Worm (Caenorhabditis elegans) whole organism, L2 larva: ENCODE data around the gene fard-1.

ENCODE experiments used
- nhr-10 ChIP-seq: sonication (generic microtip); optimal IDR thresholded peaks from 2 replicates; lab custom pipeline; 2017; ENCODE audit warnings: missing biosample characterization, missing genetic modification characterization
- nhr-12 ChIP-seq: fragments of 150-350 bp; optimal IDR thresholded peaks from 2 replicates; lab custom pipeline; 2014; ENCODE audit warnings: missing biosample characterization, missing genetic modification characterization
- nhr-237 ChIP-seq: fragments of 150-350 bp; optimal IDR thresholded peaks from 2 replicates; lab custom pipeline; 2014; ENCODE audit warnings: missing biosample characterization, missing genetic modification characterization
- unc-62 ChIP-seq: fragments of 150-350 bp; optimal IDR thresholded peaks from 2 replicates; lab custom pipeline; 2014; ENCODE audit warnings: missing biosample characterization, missing genetic modification reagents, missing genetic modification characterization

DNA sequence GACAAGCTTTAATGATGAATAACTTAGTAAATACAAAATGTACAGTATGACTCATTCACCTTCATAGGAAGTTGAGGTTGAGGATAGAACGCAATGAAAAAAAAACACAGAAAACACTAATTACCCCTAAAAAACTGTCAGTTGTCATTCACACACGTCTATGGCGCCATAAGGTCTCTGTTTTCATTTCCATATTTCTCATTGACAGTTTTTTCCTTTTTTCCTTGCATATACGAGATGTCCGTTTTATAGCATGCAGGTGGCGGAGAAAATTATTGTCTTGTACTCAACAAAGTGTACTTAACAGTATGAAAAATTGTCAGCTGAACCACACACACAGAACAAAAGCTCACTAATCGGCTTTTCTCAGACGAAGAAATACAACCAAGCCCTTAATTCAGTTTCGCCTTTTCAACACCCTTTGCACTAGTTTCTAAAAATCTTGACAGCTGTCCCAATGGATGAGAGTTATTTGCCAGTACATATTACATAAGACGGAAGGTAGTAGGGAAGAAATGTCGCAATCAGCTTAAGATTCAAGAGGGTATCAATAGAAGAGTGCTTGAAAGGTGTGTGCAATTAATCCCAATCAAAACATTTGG lies 10.5 kb upstream of the fard-1 start:
- TF ChIP-seq unc-62 (GFP tag; lab: Kevin White, UChicago) (no peak), nhr-12 (tag; lab: Kevin White, UChicago) (no peak), nhr-10 (tag; lab: Kevin White, UChicago) (no peak), nhr-237 (no peak)
